Fruit fly (Drosophila melanogaster): Measurements from ENCODE around the gene CG11630.

The CG11630 gene

DNA sequence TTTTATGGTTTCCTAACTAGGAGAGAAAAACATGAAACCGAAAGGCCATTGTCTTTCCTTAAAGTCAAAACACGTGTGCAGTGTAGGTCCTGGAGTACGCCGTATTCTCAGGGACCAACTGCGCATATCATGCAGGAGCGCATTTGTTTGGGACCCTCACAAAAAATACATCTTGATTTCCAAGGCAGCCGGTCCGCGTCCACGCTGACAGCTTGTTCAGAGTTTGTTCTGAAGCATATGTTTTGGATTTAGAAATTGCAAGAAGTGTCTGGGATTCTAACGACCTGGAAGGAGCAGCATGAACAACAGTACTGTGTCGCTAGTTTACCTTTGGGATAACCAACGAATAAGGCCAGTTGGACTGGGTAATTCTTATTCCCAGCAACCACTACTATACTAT, 34.9 kb downstream of the CG11630 start:
- TF ChIP-seq CG5204 (GFP tag; optimal IDR thresholded peaks at IDR 0.05) = no peak
